Worm (Caenorhabditis elegans) whole organism, L3 larva: Measurements from ENCODE around the gene W09C2.7.

Source experiments
- ama-1 ChIP-seq: fragments of 150-350 bp; optimal IDR thresholded peaks from 2 replicates; lab custom pipeline; 2018
- ceh-28 ChIP-seq: fragments of 150-350 bp; optimal IDR thresholded peaks from 2 replicates; lab custom pipeline; 2014; ENCODE audit warnings: missing biosample characterization, missing genetic modification reagents, missing genetic modification characterization
- ceh-9 ChIP-seq: sonication (generic microtip); optimal IDR thresholded peaks from 2 replicates; lab custom pipeline; 2018; ENCODE audit warnings: missing biosample characterization, missing genetic modification characterization
- daf-12 ChIP-seq: fragments of 150-350 bp; optimal IDR thresholded peaks from 2 replicates; lab custom pipeline; 2014; ENCODE audit warnings: missing biosample characterization, missing genetic modification reagents, missing genetic modification characterization
- elt-1 ChIP-seq: fragments of 150-350 bp; optimal IDR thresholded peaks from 2 replicates; lab custom pipeline; 2014; ENCODE audit warnings: missing biosample characterization, missing genetic modification characterization
- elt-2 ChIP-seq: sonication (generic microtip); optimal IDR thresholded peaks from 2 replicates; lab custom pipeline; 2016; ENCODE audit warnings: missing genetic modification reagents, mild to moderate bottlenecking, missing genetic modification characterization, missing compliant biosample characterization
- elt-3 ChIP-seq, 3 experiments: fragments of 150-350 bp in 1 of 3; sonication (generic microtip) in 2 of 3; optimal IDR thresholded peaks; 2 replicates in 2 of 3; 4 replicates in 1 of 3; lab custom pipeline; 2014 to 2017; ENCODE audit warnings: missing biosample characterization in 3 of 3, missing genetic modification characterization in 3 of 3
- fkh-10 ChIP-seq: sonication (generic microtip); optimal IDR thresholded peaks from 2 replicates; lab custom pipeline; 2017; ENCODE audit warnings: missing biosample characterization, missing genetic modification reagents, missing genetic modification characterization
- jun-1 ChIP-seq: fragments of 150-350 bp; optimal IDR thresholded peaks from 2 replicates; lab custom pipeline; 2014; ENCODE audit warnings: missing biosample characterization, missing genetic modification reagents, missing genetic modification characterization
- lin-15B ChIP-seq: fragments of 150-350 bp; optimal IDR thresholded peaks from 2 replicates; lab custom pipeline; 2014; ENCODE audit warnings: missing biosample characterization, missing genetic modification characterization
- mdl-1 ChIP-seq: fragments of 150-350 bp; optimal IDR thresholded peaks from 2 replicates; lab custom pipeline; 2014; ENCODE audit warnings: missing biosample characterization, missing genetic modification characterization
- mml-1 ChIP-seq: fragments of 150-350 bp; sonication (generic microtip); optimal IDR thresholded peaks from 3 replicates; lab custom pipeline; 2014; ENCODE audit warnings: missing biosample characterization, missing genetic modification characterization
- nhr-23 ChIP-seq: fragments of 150-350 bp; optimal IDR thresholded peaks from 2 replicates; lab custom pipeline; 2014; ENCODE audit warnings: missing biosample characterization, missing genetic modification reagents, missing genetic modification characterization
- nhr-237 ChIP-seq: fragments of 150-350 bp; optimal IDR thresholded peaks from 2 replicates; lab custom pipeline; 2014; ENCODE audit warnings: missing biosample characterization, missing genetic modification characterization
- nhr-43 ChIP-seq: sonication (generic microtip); optimal IDR thresholded peaks from 2 replicates; lab custom pipeline; 2016; ENCODE audit warnings: mild to moderate bottlenecking, missing genetic modification characterization, missing compliant biosample characterization; ENCODE audit not compliant: poor library complexity, severe bottlenecking
- nhr-67 ChIP-seq: fragments of 150-350 bp; optimal IDR thresholded peaks from 2 replicates; lab custom pipeline; 2014; ENCODE audit warnings: missing biosample characterization, missing genetic modification characterization
- nhr-76 ChIP-seq: fragments of 150-350 bp; sonication (generic microtip); optimal IDR thresholded peaks from 5 replicates; lab custom pipeline; 2014; ENCODE audit warnings: missing biosample characterization, missing genetic modification characterization
- pha-4 ChIP-seq: fragments of 150-350 bp; optimal IDR thresholded peaks from 2 replicates; lab custom pipeline; 2014; ENCODE audit warnings: missing biosample characterization, missing genetic modification reagents, missing genetic modification characterization
- pqm-1 ChIP-seq: fragments of 150-350 bp; optimal IDR thresholded peaks from 2 replicates; lab custom pipeline; 2017; ENCODE audit warnings: missing biosample characterization, missing genetic modification characterization, inconsistent platforms
- unc-39 ChIP-seq: sonication (generic microtip); optimal IDR thresholded peaks from 4 replicates; lab custom pipeline; 2017; ENCODE audit warnings: missing biosample characterization, missing genetic modification characterization
- unc-62 ChIP-seq: fragments of 150-350 bp; sonication (generic microtip); optimal IDR thresholded peaks from 4 replicates; lab custom pipeline; 2014; ENCODE audit warnings: missing biosample characterization, missing genetic modification reagents, missing genetic modification characterization

Gene W09C2.7

DNA sequence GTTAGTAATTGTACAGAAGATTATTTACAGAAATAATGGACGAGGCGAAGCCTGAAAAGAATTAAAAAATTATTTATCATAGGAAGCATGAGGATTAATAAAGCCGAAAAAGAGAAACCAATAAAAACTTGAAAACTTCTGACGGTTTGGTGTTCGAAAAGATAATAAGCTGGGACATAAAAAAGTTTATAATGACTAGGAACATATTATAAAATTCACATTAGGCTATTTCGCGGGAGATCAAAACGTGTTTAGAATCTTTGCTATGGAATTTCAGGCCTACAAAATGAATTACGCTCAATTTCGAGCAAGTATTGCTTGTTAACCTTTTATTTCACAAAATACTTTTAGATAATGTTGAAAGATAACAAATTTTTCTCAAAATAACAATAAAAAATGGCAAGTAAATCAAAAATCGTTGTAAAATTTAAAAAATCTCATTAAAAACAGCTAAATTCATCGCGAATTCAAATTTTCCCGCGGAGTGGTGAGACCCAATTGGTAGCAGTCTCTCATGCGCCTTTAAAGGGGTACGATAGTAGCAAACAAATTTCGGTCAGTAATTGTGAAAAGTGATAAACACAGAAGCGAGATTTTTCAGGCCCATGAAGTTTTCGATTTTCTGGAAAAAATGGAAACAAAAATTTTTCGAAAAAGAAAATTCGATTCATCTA is 33.3 kb downstream of the W09C2.7 start, which contains the start of gene trcs-1:
trcs-1 (minus strand) TSS at position 51 of the 674 bp plus-strand sequence.
- TF ChIP-seq ceh-28 (no peak), lin-15B (tag; lab: Kevin White, UChicago) (no peak), elt-1 (tag; lab: Kevin White, UChicago) (no peak), ceh-9 (tag; lab: Kevin White, UChicago) (no peak)
- TF ChIP-seq, all 47 proteins: peak for 0

DNA sequence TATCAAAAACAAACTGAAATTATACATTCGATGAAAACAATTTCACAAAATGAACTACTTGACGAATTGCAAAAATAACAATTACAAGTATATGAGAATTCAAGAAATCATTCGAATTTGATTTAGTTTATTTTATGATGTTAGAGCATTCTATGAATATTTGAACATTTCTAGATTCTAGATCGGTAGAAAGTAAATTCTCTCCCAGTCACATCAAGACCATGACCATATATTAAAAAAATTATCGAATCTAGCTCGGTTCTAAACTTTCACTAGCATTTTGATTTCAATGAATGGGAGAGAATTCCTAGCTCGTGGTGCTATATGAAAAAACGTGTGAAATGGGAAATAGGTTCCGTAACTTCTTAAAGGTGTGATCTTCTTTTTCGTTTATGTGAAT is 37.8 kb downstream of the W09C2.7 start:
- TF ChIP-seq daf-12 (no peak), lin-15B (tag; lab: Kevin White, UChicago) (no peak)

DNA sequence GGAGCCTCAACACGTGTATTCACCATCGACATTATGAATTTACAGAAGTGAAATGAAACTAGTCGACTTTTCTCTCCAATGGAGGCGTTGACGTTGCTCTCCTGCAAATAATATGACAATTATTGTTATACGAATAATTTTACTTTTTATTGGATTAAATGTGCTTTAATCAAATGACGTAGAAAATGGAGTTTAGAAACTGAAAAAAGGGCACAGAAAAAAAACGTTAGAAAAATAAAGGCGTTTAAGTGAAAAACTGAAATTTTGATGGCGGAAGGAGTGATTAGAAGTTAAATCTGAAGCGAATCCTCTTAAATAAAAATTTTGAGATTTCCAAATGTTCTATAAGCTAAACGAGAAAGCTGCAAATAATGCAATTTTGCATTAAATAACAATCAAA is 42.2 kb downstream of the W09C2.7 start, which contains the start of gene npr-2:
npr-2 (minus strand) TSS at position 101 of the 400 bp plus-strand sequence.
- TF ChIP-seq nhr-23 (tag; lab: Kevin White, UChicago) = no peak
- TF ChIP-seq nhr-76 = no peak
- no peak for TF ChIP-seq unc-62 (GFP tag; lab: Kevin White, UChicago)
- TF ChIP-seq nhr-43 (tag; lab: Kevin White, UChicago) = no peak
- TF ChIP-seq ceh-28 = no peak
- TF ChIP-seq nhr-237 = no peak
- no peak for TF ChIP-seq mdl-1 (tag; lab: Kevin White, UChicago)
- no peak for TF ChIP-seq elt-3 (tag; optimal IDR thresholded peaks at IDR 0.05; lab: Kevin White, UChicago)
- no peak for TF ChIP-seq unc-39 (tag; lab: Kevin White, UChicago)
- no peak for TF ChIP-seq jun-1 (tag; lab: Kevin White, UChicago)
- no peak for TF ChIP-seq mml-1 (tag; lab: Kevin White, UChicago)
- no peak for TF ChIP-seq nhr-67 (tag; lab: Kevin White, UChicago)
- TF ChIP-seq lin-15B (tag; lab: Kevin White, UChicago) = no peak
- no peak for TF ChIP-seq elt-2 (tag; lab: Kevin White, UChicago)
- TF ChIP-seq fkh-10 (GFP tag; lab: Kevin White, UChicago) = no peak
- no peak for TF ChIP-seq pqm-1 (tag; lab: Kevin White, UChicago)
- no peak for TF ChIP-seq pha-4 (tag; lab: Kevin White, UChicago)
- no peak for TF ChIP-seq ama-1 (lab: Kevin White, UChicago)
- TF ChIP-seq, all 47 proteins: peak for 0
